Worm (Caenorhabditis elegans) whole organism, L1 larva: ENCODE data around the gene csr-1.

ENCODE experiments used
- C34B4.2 ChIP-seq: sonication (generic microtip); optimal IDR thresholded peaks from 2 replicates; lab custom pipeline; 2017; ENCODE audit warnings: mild to moderate bottlenecking, missing genetic modification characterization, missing compliant biosample characterization
- F16B12.6 ChIP-seq: fragments of 150-350 bp; optimal IDR thresholded peaks from 2 replicates; lab custom pipeline; 2014; ENCODE audit warnings: missing biosample characterization, missing genetic modification characterization
- aha-1 ChIP-seq: fragments of 150-350 bp; optimal IDR thresholded peaks from 2 replicates; lab custom pipeline; 2014; ENCODE audit warnings: missing biosample characterization, missing genetic modification characterization
- ama-1 ChIP-seq: fragments of 150-350 bp; optimal IDR thresholded peaks from 2 replicates; lab custom pipeline; 2014
- blmp-1 ChIP-seq: fragments of 150-350 bp; optimal IDR thresholded peaks from 2 replicates; lab custom pipeline; 2014; ENCODE audit warnings: missing biosample characterization, missing genetic modification characterization
- ceh-63 ChIP-seq: fragments of 200-800 bp; sonication (Bioruptor generic); optimal IDR thresholded peaks from 2 replicates; lab custom pipeline; 2018; ENCODE audit warnings: mild to moderate bottlenecking, missing genetic modification characterization, missing compliant biosample characterization
- efl-1 ChIP-seq, 4 experiments: fragments of 150-350 bp; optimal IDR thresholded peaks in 3 of 4; peaks in 1 of 4; 1 replicate in 1 of 4; 2 replicates in 3 of 4; lab custom pipeline; 2014; ENCODE audit warnings: missing biosample characterization in 2 of 4, missing genetic modification characterization in 2 of 4, missing genetic modification reagents in 2 of 4
- egl-27 ChIP-seq, 2 experiments: fragments of 150-350 bp in 1 of 2; sonication (generic microtip); optimal IDR thresholded peaks; 3 replicates each; lab custom pipeline; 2017 to 2018; ENCODE audit warnings: missing biosample characterization in 2 of 2, missing genetic modification characterization in 2 of 2, missing genetic modification reagents in 2 of 2
- elt-2 ChIP-seq: sonication (generic microtip); optimal IDR thresholded peaks from 2 replicates; lab custom pipeline; 2016; ENCODE audit warnings: missing genetic modification characterization, mild to moderate bottlenecking, inconsistent platforms, missing compliant biosample characterization, missing genetic modification reagents
- elt-3 ChIP-seq, 6 experiments: fragments of 150-350 bp in 1 of 6; sonication (generic microtip); optimal IDR thresholded peaks; 2 replicates each; lab custom pipeline; 2017 to 2018; ENCODE audit warnings: missing biosample characterization in 6 of 6, missing genetic modification characterization in 6 of 6, inconsistent platforms in 1 of 6
- grh-1 ChIP-seq: fragments of 200-800 bp; sonication (Bioruptor generic); IDR thresholded peaks from 2 replicates; pipeline ENCODE4 v1.3.6; 2022; ENCODE audit warnings: missing genetic modification reagents, missing genetic modification characterization, missing compliant biosample characterization
- hlh-17 ChIP-seq: fragments of 200-800 bp; sonication (Bioruptor generic); optimal IDR thresholded peaks from 2 replicates; lab custom pipeline; 2018; ENCODE audit warnings: missing genetic modification characterization, mild to moderate bottlenecking, missing compliant biosample characterization, moderate library complexity, borderline replicate concordance
- jun-1 ChIP-seq: fragments of 150-350 bp; optimal IDR thresholded peaks from 2 replicates; lab custom pipeline; 2014; ENCODE audit warnings: missing biosample characterization, missing genetic modification reagents, missing genetic modification characterization
- lin-13 ChIP-seq: fragments of 150-350 bp; optimal IDR thresholded peaks from 2 replicates; lab custom pipeline; 2014; ENCODE audit warnings: missing biosample characterization, missing genetic modification reagents, missing genetic modification characterization
- lin-39 ChIP-seq: fragments of 150-350 bp; optimal IDR thresholded peaks from 2 replicates; lab custom pipeline; 2014; ENCODE audit warnings: missing biosample characterization, missing genetic modification reagents, missing genetic modification characterization
- lsy-2 ChIP-seq, 2 experiments: fragments of 150-350 bp; optimal IDR thresholded peaks; 2 replicates each; lab custom pipeline; 2014; ENCODE audit warnings: missing biosample characterization in 2 of 2, missing genetic modification characterization in 2 of 2
- mab-9 ChIP-seq: fragments of 200-800 bp; sonication (Bioruptor generic); IDR thresholded peaks from 2 replicates; pipeline ENCODE4 v1.3.6; 2022; ENCODE audit warnings: missing genetic modification reagents, missing genetic modification characterization, missing compliant biosample characterization
- mdl-1 ChIP-seq, 2 experiments: fragments of 150-350 bp; optimal IDR thresholded peaks; 2 replicates each; lab custom pipeline; 2014 to 2017; ENCODE audit warnings: missing biosample characterization in 2 of 2, missing genetic modification characterization in 2 of 2, inconsistent platforms in 1 of 2
- mef-2 ChIP-seq: fragments of 150-350 bp; optimal IDR thresholded peaks from 2 replicates; lab custom pipeline; 2014; ENCODE audit warnings: missing biosample characterization, missing genetic modification characterization
- mep-1 ChIP-seq: fragments of 150-350 bp; optimal IDR thresholded peaks from 2 replicates; lab custom pipeline; 2014; ENCODE audit warnings: missing biosample characterization, missing genetic modification characterization
- nhr-20 ChIP-seq: sonication (generic microtip); optimal IDR thresholded peaks from 2 replicates; lab custom pipeline; 2016; ENCODE audit warnings: mild to moderate bottlenecking, missing genetic modification characterization, missing compliant biosample characterization
- nhr-237 ChIP-seq: fragments of 150-350 bp; optimal IDR thresholded peaks from 2 replicates; lab custom pipeline; 2014; ENCODE audit warnings: missing biosample characterization, missing genetic modification characterization
- nhr-28 ChIP-seq: fragments of 150-350 bp; optimal IDR thresholded peaks from 2 replicates; lab custom pipeline; 2014; ENCODE audit warnings: missing biosample characterization, missing genetic modification characterization
- nhr-47 ChIP-seq: sonication (generic microtip); optimal IDR thresholded peaks from 2 replicates; lab custom pipeline; 2016; ENCODE audit warnings: mild to moderate bottlenecking, missing genetic modification characterization, moderate library complexity, missing compliant biosample characterization
- nhr-71 ChIP-seq: sonication (generic microtip); optimal IDR thresholded peaks from 2 replicates; lab custom pipeline; 2016; ENCODE audit warnings: mild to moderate bottlenecking, missing genetic modification characterization, moderate library complexity, missing compliant biosample characterization
- nhr-84 ChIP-seq: sonication (generic microtip); optimal IDR thresholded peaks from 2 replicates; lab custom pipeline; 2017; ENCODE audit warnings: missing biosample characterization, missing genetic modification characterization
- nhr-85 ChIP-seq: sonication (generic microtip); peaks from one replicate; lab custom pipeline; 2016; ENCODE audit warnings: missing genetic modification characterization, inconsistent platforms, missing compliant biosample characterization
- pqm-1 ChIP-seq: sonication (generic microtip); optimal IDR thresholded peaks from 3 replicates; lab custom pipeline; 2017; ENCODE audit warnings: missing biosample characterization, missing genetic modification characterization
- rnt-1 ChIP-seq: sonication (generic microtip); optimal IDR thresholded peaks from 2 replicates; lab custom pipeline; 2016; ENCODE audit warnings: mild to moderate bottlenecking, missing genetic modification characterization, moderate library complexity, missing compliant biosample characterization
- skn-1 ChIP-seq: fragments of 150-350 bp; optimal IDR thresholded peaks from 2 replicates; lab custom pipeline; 2014; ENCODE audit warnings: missing biosample characterization, missing genetic modification characterization
- snpc-4 ChIP-seq: fragments of 150-350 bp; optimal IDR thresholded peaks from 2 replicates; lab custom pipeline; 2014; ENCODE audit warnings: missing biosample characterization, missing genetic modification characterization
- swsn-7 ChIP-seq: sonication (generic microtip); optimal IDR thresholded peaks from 2 replicates; lab custom pipeline; 2016; ENCODE audit warnings: missing genetic modification characterization, missing compliant biosample characterization
- zag-1 ChIP-seq: fragments of 150-350 bp; optimal IDR thresholded peaks from 2 replicates; lab custom pipeline; 2014; ENCODE audit warnings: missing biosample characterization, missing genetic modification characterization
- zip-4 ChIP-seq: fragments of 200-800 bp; sonication (Bioruptor generic); optimal IDR thresholded peaks from 2 replicates; lab custom pipeline; 2018; ENCODE audit warnings: mild to moderate bottlenecking, missing genetic modification characterization, moderate library complexity, missing compliant biosample characterization
- ztf-11 ChIP-seq, 2 experiments: sonication (generic microtip); optimal IDR thresholded peaks; 2 replicates each; lab custom pipeline; 2016 to 2017; ENCODE audit warnings: missing genetic modification characterization in 2 of 2, missing biosample characterization in 1 of 2, missing compliant biosample characterization in 1 of 2
- ztf-4 ChIP-seq: fragments of 150-350 bp; optimal IDR thresholded peaks from 2 replicates; lab custom pipeline; 2014; ENCODE audit warnings: missing biosample characterization, missing genetic modification characterization

Gene csr-1

ce11 chrIV:7985737-7986136 is 28.7 kb downstream of the csr-1 start:
- TF ChIP-seq nhr-237 (tag; lab: Kevin White, UChicago) (no peak), nhr-71 (tag; lab: Kevin White, UChicago) (no peak), blmp-1 (tag; lab: Kevin White, UChicago) (peak; percentile 55), elt-2 (peak; percentile 2), mep-1 (tag; lab: Kevin White, UChicago) (no peak), elt-3 (tag; optimal IDR thresholded peaks at IDR 0.05; lab: Kevin White, UChicago) (peak in 5 of 6 experiments; percentile 31 to 99 (median 85)), nhr-84 (no peak)
- TF ChIP-seq, all 84 proteins: peak for 3

- TF ChIP-seq mdl-1 (tag; optimal IDR thresholded peaks at IDR 0.05; lab: Kevin White, UChicago), result no peak
- no peak for TF ChIP-seq ztf-4
- TF ChIP-seq ceh-63 (GFP tag; lab: Kevin White, UChicago), result no peak
- no peak for TF ChIP-seq F16B12.6 (tag; lab: Kevin White, UChicago)
- TF ChIP-seq nhr-20 (tag; lab: Kevin White, UChicago), result no peak
- no peak for TF ChIP-seq pqm-1 (tag; lab: Kevin White, UChicago)
- no peak for TF ChIP-seq ama-1 (lab: Kevin White, UChicago)
- TF ChIP-seq C34B4.2, result no peak
- TF ChIP-seq rnt-1 (tag; lab: Kevin White, UChicago), result no peak
- no peak for TF ChIP-seq grh-1 (GFP tag; lab: Robert Waterston, UW)
- no peak for TF ChIP-seq blmp-1 (tag; lab: Kevin White, UChicago)
- no peak for TF ChIP-seq mab-9 (GFP tag; lab: Robert Waterston, UW)
- no peak for TF ChIP-seq swsn-7 (tag; lab: Kevin White, UChicago)
- no peak for TF ChIP-seq aha-1 (tag; lab: Kevin White, UChicago)
- TF ChIP-seq, all 84 proteins: peak for 0
Observed at ce11 chrIV:7987083-7987482, 30.0 kb downstream of the csr-1 start, which contains the start of gene mec-17. Gene mec-17, minus strand, starts transcription at chrIV:7987183.

ce11 chrIV:7988385-7988784 is 31.3 kb downstream of the csr-1 start, which contains the start of gene col-115:
Gene col-115, plus strand, starts transcription at chrIV:7988685.
- TF ChIP-seq zag-1 (tag; lab: Kevin White, UChicago) (no peak), C34B4.2 (no peak), skn-1 (tag; lab: Kevin White, UChicago) (no peak), lin-39 (tag; lab: Kevin White, UChicago) (no peak), lsy-2 (tag; optimal IDR thresholded peaks at IDR 0.05; lab: Kevin White, UChicago) (no peak)
- TF ChIP-seq, all 84 proteins: peak for 0

ce11 chrIV:7994715-7995114 is 37.6 kb downstream of the csr-1 start:
- no peak for TF ChIP-seq efl-1 (optimal IDR thresholded peaks at IDR 0.05; lab: Kevin White, UChicago)
- TF ChIP-seq efl-1 (GFP tag; optimal IDR thresholded peaks at IDR 0.05 in 1 of 2; lab: Kevin White, UChicago), result peak in 1 of 2 experiments; percentile 51
- no peak for TF ChIP-seq zip-4 (GFP tag; lab: Kevin White, UChicago)
- no peak for TF ChIP-seq egl-27 (tag; optimal IDR thresholded peaks at IDR 0.05; lab: Kevin White, UChicago)

ce11 chrIV:8000763-8001162 is 43.7 kb downstream of the csr-1 start:
- peak; percentile 43 for TF ChIP-seq blmp-1 (tag; lab: Kevin White, UChicago)
- no peak for TF ChIP-seq mef-2
- TF ChIP-seq pqm-1 (tag; lab: Kevin White, UChicago), result no peak
- TF ChIP-seq nhr-85 (tag; lab: Kevin White, UChicago), result peak; percentile 75

- TF ChIP-seq jun-1 (tag; lab: Kevin White, UChicago), result no peak
- TF ChIP-seq lin-13, result no peak
- no peak for TF ChIP-seq aha-1 (tag; lab: Kevin White, UChicago)
- no peak for TF ChIP-seq ztf-11 (tag; optimal IDR thresholded peaks at IDR 0.05; lab: Kevin White, UChicago)
- no peak for TF ChIP-seq hlh-17 (GFP tag; lab: Kevin White, UChicago)
- TF ChIP-seq ama-1 (lab: Kevin White, UChicago), result no peak
- TF ChIP-seq nhr-47 (tag; lab: Kevin White, UChicago), result no peak
- no peak for TF ChIP-seq nhr-28 (tag; lab: Kevin White, UChicago)
- no peak for TF ChIP-seq snpc-4 (tag; lab: Kevin White, UChicago)
- no peak for TF ChIP-seq grh-1 (GFP tag; lab: Robert Waterston, UW)
Observed at ce11 chrIV:8004019-8004418, 47.0 kb downstream of the csr-1 start, which contains the start of gene rig-4. Gene rig-4, minus strand, starts transcription at chrIV:8004119.
